Fruit fly (Drosophila melanogaster) whole organism, embryonic: ENCODE data around the gene Hsdl2.
A peak's percentile ranks its signal among the peaks of the same experiment; 100 is the strongest.

Experiments
- CG10543 ChIP-seq: fragments of 200-800 bp; sonication (Bioruptor generic); optimal IDR thresholded peaks from 3 replicates; lab custom pipeline; 2017; ENCODE audit warnings: missing biosample characterization, mild to moderate bottlenecking, missing genetic modification characterization, moderate library complexity
- CG12391 ChIP-seq: fragments of 200-800 bp; sonication (Bioruptor generic); optimal IDR thresholded peaks from 3 replicates; lab custom pipeline; 2018; ENCODE audit warnings: missing biosample characterization, mild to moderate bottlenecking, missing genetic modification characterization, moderate library complexity
- CG12769 ChIP-seq: fragments of 200-800 bp; sonication (Bioruptor generic); optimal IDR thresholded peaks from 2 replicates; lab custom pipeline; 2019; ENCODE audit warnings: missing biosample characterization, mild to moderate bottlenecking, missing genetic modification characterization, moderate library complexity
- CG18476 ChIP-seq: fragments of 200-800 bp; sonication (Bioruptor generic); optimal IDR thresholded peaks from 2 replicates; lab custom pipeline; 2016; ENCODE audit warnings: missing biosample characterization, mild to moderate bottlenecking, missing genetic modification characterization
- CG18764 ChIP-seq: fragments of 200-800 bp; sonication (Bioruptor generic); optimal IDR thresholded peaks from 3 replicates; lab custom pipeline; 2016; ENCODE audit warnings: missing biosample characterization, missing genetic modification characterization
- CG31365 ChIP-seq: fragments of 200-800 bp; sonication (Bioruptor generic); optimal IDR thresholded peaks from 2 replicates; lab custom pipeline; 2018; ENCODE audit warnings: missing biosample characterization, mild to moderate bottlenecking, missing genetic modification characterization
- CG33557 ChIP-seq: fragments of 200-800 bp; sonication (Bioruptor generic); optimal IDR thresholded peaks from 2 replicates; lab custom pipeline; 2019; ENCODE audit warnings: missing biosample characterization, mild to moderate bottlenecking, missing genetic modification characterization, moderate library complexity
- CG3407 ChIP-seq: fragments of 200-800 bp; sonication (Bioruptor generic); optimal IDR thresholded peaks from 2 replicates; lab custom pipeline; 2018; ENCODE audit warnings: missing biosample characterization, mild to moderate bottlenecking, missing genetic modification characterization
- CG4730 ChIP-seq: fragments of 200-800 bp; sonication (Bioruptor generic); IDR thresholded peaks from 2 replicates; pipeline ENCODE4 v1.3.6; 2022; ENCODE audit warnings: missing biosample characterization, missing genetic modification characterization
- CG6654 ChIP-seq: fragments of 200-800 bp; sonication (Bioruptor generic); optimal IDR thresholded peaks from 2 replicates; lab custom pipeline; 2017; ENCODE audit warnings: missing biosample characterization, mild to moderate bottlenecking, missing genetic modification characterization
- CG7963 ChIP-seq: fragments of 200-800 bp; sonication (Bioruptor generic); IDR thresholded peaks from 3 replicates; pipeline ENCODE4 v1.3.6; 2022; ENCODE audit warnings: missing biosample characterization, missing genetic modification characterization; ENCODE audit not compliant: partially characterized antibody
- CG7987 ChIP-seq: fragments of 200-800 bp; sonication (Bioruptor generic); optimal IDR thresholded peaks from 2 replicates; lab custom pipeline; 2018; ENCODE audit warnings: missing biosample characterization, mild to moderate bottlenecking, missing genetic modification characterization, moderate library complexity
- CG8290 ChIP-seq, 3 experiments: fragments of 200-800 bp; sonication (Bioruptor generic); optimal IDR thresholded peaks; 2 replicates each; lab custom pipeline; 2016 to 2019; ENCODE audit warnings: missing biosample characterization in 3 of 3, missing genetic modification characterization in 3 of 3, mild to moderate bottlenecking in 2 of 3, moderate library complexity in 1 of 3
- CG9932 ChIP-seq: fragments of 200-800 bp; sonication (Bioruptor generic); IDR thresholded peaks from 2 replicates; pipeline ENCODE4 v1.3.6; 2022; ENCODE audit warnings: missing biosample characterization, missing genetic modification characterization
- Deaf1 ChIP-seq: fragments of 200-800 bp; optimal IDR thresholded peaks from 3 replicates; lab custom pipeline; 2019; ENCODE audit warnings: missing biosample characterization, mild to moderate bottlenecking, missing genetic modification characterization, moderate library complexity
- Fer1 ChIP-seq: fragments of 200-800 bp; sonication (Bioruptor generic); optimal IDR thresholded peaks from 2 replicates; lab custom pipeline; 2017; ENCODE audit warnings: missing biosample characterization, mild to moderate bottlenecking, missing genetic modification characterization
- Hr78 ChIP-seq, 2 experiments: fragments of 200-800 bp in 1 of 2; fragments of >200 bp in 1 of 2; sonication (Bioruptor generic) in 1 of 2; optimal IDR thresholded peaks; 2 replicates each; lab custom pipeline; 2017 to 2019; ENCODE audit warnings: missing biosample characterization in 2 of 2, missing genetic modification characterization in 2 of 2, mild to moderate bottlenecking in 1 of 2, moderate library complexity in 1 of 2
- Kr ChIP-seq: fragments of 200-800 bp; sonication (Bioruptor generic); optimal IDR thresholded peaks from 2 replicates; lab custom pipeline; 2017; ENCODE audit warnings: missing biosample characterization, mild to moderate bottlenecking, missing genetic modification characterization
- Lpt ChIP-seq: fragments of >200 bp; optimal IDR thresholded peaks from 2 replicates; lab custom pipeline; 2018; ENCODE audit warnings: missing biosample characterization, missing genetic modification characterization
- Max ChIP-seq: fragments of 200-800 bp; sonication (Bioruptor generic); optimal IDR thresholded peaks from 2 replicates; lab custom pipeline; 2016; ENCODE audit warnings: missing biosample characterization, mild to moderate bottlenecking, missing genetic modification characterization
- Med ChIP-seq: fragments of 200-800 bp; sonication (Bioruptor generic); peaks from one replicate; lab custom pipeline; 2016; ENCODE audit warnings: missing biosample characterization, missing genetic modification characterization, mild to moderate bottlenecking, inconsistent platforms, moderate library complexity
- Meics ChIP-seq: fragments of 200-800 bp; sonication (Bioruptor generic); optimal IDR thresholded peaks from 2 replicates; lab custom pipeline; 2017; ENCODE audit warnings: missing biosample characterization, mild to moderate bottlenecking, missing genetic modification characterization
- Mes4 ChIP-seq: fragments of 200-800 bp; sonication (Bioruptor generic); optimal IDR thresholded peaks from 2 replicates; lab custom pipeline; 2016; ENCODE audit warnings: missing biosample characterization, missing genetic modification characterization
- NfI ChIP-seq: fragments of 200-800 bp; sonication (Bioruptor generic); optimal IDR thresholded peaks from 3 replicates; lab custom pipeline; 2018; ENCODE audit warnings: missing biosample characterization, mild to moderate bottlenecking, missing genetic modification characterization, moderate library complexity
- Oaz ChIP-seq: fragments of 200-800 bp; sonication (Bioruptor generic); IDR thresholded peaks from 2 replicates; pipeline ENCODE4 v1.3.6; 2022; ENCODE audit warnings: missing biosample characterization, missing genetic modification characterization
- Poxn ChIP-seq: fragments of 200-800 bp; sonication (Bioruptor generic); IDR thresholded peaks from 2 replicates; pipeline ENCODE4 v1.3.6; 2022; ENCODE audit warnings: missing biosample characterization, missing genetic modification characterization
- Side ChIP-seq: fragments of 200-800 bp; sonication (Bioruptor generic); optimal IDR thresholded peaks from 2 replicates; lab custom pipeline; 2016; ENCODE audit warnings: missing biosample characterization, missing genetic modification characterization
- Sin3A ChIP-seq: fragments of >200 bp; optimal IDR thresholded peaks from 2 replicates; lab custom pipeline; 2018
- Sry-β ChIP-seq: fragments of 200-800 bp; sonication (Bioruptor generic); optimal IDR thresholded peaks from 2 replicates; lab custom pipeline; 2018; ENCODE audit warnings: missing biosample characterization, mild to moderate bottlenecking, missing genetic modification characterization, moderate library complexity
- Trl ChIP-seq, 3 experiments: fragments of >200 bp in 2 of 3; fragments of 200-800 bp in 1 of 3; sonication (Bioruptor generic) in 1 of 3; optimal IDR thresholded peaks; 2 replicates in 1 of 3; 3 replicates in 2 of 3; lab custom pipeline; 2016 to 2017; ENCODE audit warnings: missing biosample characterization in 1 of 3, missing genetic modification characterization in 1 of 3
- abd-A ChIP-seq: fragments of 200-800 bp; sonication (Bioruptor generic); optimal IDR thresholded peaks from 3 replicates; lab custom pipeline; 2019; ENCODE audit warnings: missing biosample characterization, mild to moderate bottlenecking, missing genetic modification characterization, moderate library complexity
- ase ChIP-seq: fragments of 200-800 bp; sonication (Bioruptor generic); IDR thresholded peaks from 3 replicates; pipeline ENCODE4 v1.3.6; 2022; ENCODE audit warnings: missing biosample characterization, missing genetic modification characterization
- bcd ChIP-seq: fragments of 200-800 bp; sonication (Bioruptor generic); optimal IDR thresholded peaks from 2 replicates; lab custom pipeline; 2017; ENCODE audit warnings: missing biosample characterization, mild to moderate bottlenecking, missing genetic modification characterization
- cato ChIP-seq: fragments of 200-800 bp; sonication (Bioruptor generic); optimal IDR thresholded peaks from 2 replicates; lab custom pipeline; 2016; ENCODE audit warnings: missing biosample characterization, missing genetic modification characterization, borderline replicate concordance
- cg ChIP-seq: fragments of 200-800 bp; sonication (Bioruptor generic); optimal IDR thresholded peaks from 3 replicates; lab custom pipeline; 2019; ENCODE audit warnings: missing biosample characterization, mild to moderate bottlenecking, missing genetic modification characterization, moderate library complexity
- emc ChIP-seq: fragments of 200-800 bp; sonication (Bioruptor generic); optimal IDR thresholded peaks from 2 replicates; lab custom pipeline; 2016; ENCODE audit warnings: missing biosample characterization, missing genetic modification characterization
- ewg ChIP-seq: fragments of 200-800 bp; sonication (Bioruptor generic); optimal IDR thresholded peaks from 3 replicates; lab custom pipeline; 2017; ENCODE audit warnings: mild to moderate bottlenecking, missing biosample characterization, missing genetic modification reagents, missing genetic modification characterization
- exex ChIP-seq: fragments of 200-800 bp; sonication (Bioruptor generic); optimal IDR thresholded peaks from 4 replicates; lab custom pipeline; 2018; ENCODE audit warnings: missing biosample characterization, mild to moderate bottlenecking, missing genetic modification characterization, moderate library complexity
- fd96Cb ChIP-seq: fragments of 200-800 bp; sonication (Bioruptor generic); optimal IDR thresholded peaks from 2 replicates; lab custom pipeline; 2018; ENCODE audit warnings: missing biosample characterization, mild to moderate bottlenecking, missing genetic modification characterization, moderate library complexity
- gce ChIP-seq: fragments of 200-800 bp; sonication (Bioruptor generic); IDR thresholded peaks from 3 replicates; pipeline ENCODE4 v1.3.6; 2022; ENCODE audit warnings: missing biosample characterization, missing genetic modification characterization
- hkb ChIP-seq, 2 experiments: fragments of 200-800 bp in 1 of 2; fragments of >200 bp in 1 of 2; sonication (Bioruptor generic) in 1 of 2; IDR thresholded peaks in 1 of 2; optimal IDR thresholded peaks in 1 of 2; 2 replicates each; pipeline versions ENCODE4 v1.3.6 to Lab custom; 2017 to 2022; ENCODE audit warnings: missing biosample characterization in 1 of 2, missing genetic modification characterization in 1 of 2
- inv ChIP-seq: fragments of 200-800 bp; sonication (Bioruptor generic); IDR thresholded peaks from 2 replicates; pipeline ENCODE4 v1.3.6; 2022; ENCODE audit warnings: missing biosample characterization, missing genetic modification characterization; ENCODE audit not compliant: partially characterized antibody
- pros ChIP-seq: fragments of 200-800 bp; sonication (Bioruptor generic); optimal IDR thresholded peaks from 3 replicates; lab custom pipeline; 2019; ENCODE audit warnings: missing biosample characterization, mild to moderate bottlenecking, missing genetic modification characterization, moderate library complexity
- repo ChIP-seq: fragments of 200-800 bp; sonication (Bioruptor generic); optimal IDR thresholded peaks from 2 replicates; lab custom pipeline; 2016; ENCODE audit warnings: missing biosample characterization, missing genetic modification characterization
- scrt ChIP-seq: fragments of 200-800 bp; sonication (Bioruptor generic); optimal IDR thresholded peaks from 2 replicates; lab custom pipeline; 2018; ENCODE audit warnings: missing biosample characterization, mild to moderate bottlenecking, missing genetic modification characterization, moderate library complexity
- sd ChIP-seq: fragments of 200-800 bp; sonication (Bioruptor generic); optimal IDR thresholded peaks from 3 replicates; lab custom pipeline; 2018; ENCODE audit warnings: missing biosample characterization, mild to moderate bottlenecking, missing genetic modification characterization, moderate library complexity
- sens ChIP-seq: fragments of 200-800 bp; sonication (Bioruptor generic); peaks from one replicate; lab custom pipeline; 2016; ENCODE audit warnings: missing biosample characterization, missing genetic modification characterization
- sim ChIP-seq: fragments of 200-800 bp; sonication (Bioruptor generic); IDR thresholded peaks from 2 replicates; pipeline ENCODE4 v1.3.6; 2022; ENCODE audit warnings: missing biosample characterization, missing genetic modification characterization
- sisA ChIP-seq: fragments of 200-800 bp; sonication (Bioruptor generic); IDR thresholded peaks from 2 replicates; pipeline ENCODE4 v1.3.6; 2022; ENCODE audit warnings: missing biosample characterization, missing genetic modification characterization
- sob ChIP-seq: fragments of 200-800 bp; sonication (Bioruptor generic); IDR thresholded peaks from 2 replicates; pipeline ENCODE4 v1.3.6; 2022; ENCODE audit warnings: missing biosample characterization, missing genetic modification characterization
- stc ChIP-seq: fragments of 200-800 bp; sonication (Bioruptor generic); IDR thresholded peaks from 2 replicates; pipeline ENCODE4 v1.3.6; 2022; ENCODE audit warnings: missing biosample characterization, missing genetic modification characterization

Gene Hsdl2

DNA sequence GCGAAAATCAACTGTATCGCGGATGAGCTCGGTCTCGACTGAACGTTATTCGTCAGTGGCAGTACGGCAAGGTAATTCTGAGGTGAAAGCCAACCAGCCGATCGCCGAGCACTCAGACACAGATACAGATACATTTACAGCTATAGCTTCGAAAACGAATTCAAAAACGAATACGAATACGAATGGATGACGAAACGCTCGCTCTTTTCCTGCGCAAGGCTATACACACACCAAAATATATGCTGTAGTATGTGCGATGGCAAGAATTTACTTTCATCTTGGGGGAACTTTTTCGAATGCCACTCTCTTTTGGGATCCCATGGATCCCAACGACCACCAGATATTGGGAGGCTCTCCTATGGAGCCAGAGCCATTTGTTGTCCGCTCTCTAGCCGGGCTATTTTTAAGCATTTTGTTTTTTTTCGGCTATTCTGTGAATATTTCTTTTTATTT is 17.2 kb upstream of the Hsdl2 start, which contains the start of gene Mlc1:
TSS of gene Mlc1 (minus strand) at position 51 of the 453 bp plus-strand sequence.
- TF ChIP-seq CG10543 (GFP tag; lab: Kevin White, UChicago) (peak; percentile 29), CG12769 (tag; lab: Kevin White, UChicago) (peak; percentile 10), cato (no peak), stc (GFP tag; lab: Robert Waterston, UW) (no peak), repo (GFP tag; lab: Kevin White, UChicago) (no peak), gce (no peak), Med (GFP tag; lab: Kevin White, UChicago) (peak; percentile 63), Oaz (no peak), CG18476 (GFP tag; lab: Kevin White, UChicago) (no peak), Trl (optimal IDR thresholded peaks at IDR 0.05; lab: Kevin White, UChicago) (peak; percentile 22 to 53), Trl (GFP tag; optimal IDR thresholded peaks at IDR 0.05; lab: Kevin White, UChicago) (no peak), Hr78 (GFP tag; optimal IDR thresholded peaks at IDR 0.05; lab: Kevin White, UChicago) (no peak), ase (GFP tag; lab: Robert Waterston, UW) (no peak), fd96Cb (no peak), cg (GFP tag; lab: Kevin White, UChicago) (peak; percentile 50), CG18764 (no peak), Mes4 (GFP tag; lab: Kevin White, UChicago) (no peak), Deaf1 (tag; lab: Kevin White, UChicago) (peak; percentile 36), exex (no peak), Kr (GFP tag; lab: Kevin White, UChicago) (no peak), CG3407 (GFP tag; lab: Kevin White, UChicago) (no peak), CG31365 (no peak), CG33557 (no peak), inv (no peak), CG6654 (GFP tag; lab: Kevin White, UChicago) (no peak), Side (GFP tag; lab: Kevin White, UChicago) (no peak), Sry-β (GFP tag; lab: Kevin White, UChicago) (no peak), Max (GFP tag; lab: Kevin White, UChicago) (no peak), CG4730 (no peak), sens (peak; percentile 1), Sin3A (lab: Kevin White, UChicago) (no peak), Fer1 (GFP tag; lab: Kevin White, UChicago) (no peak), NfI (GFP tag; lab: Kevin White, UChicago) (no peak), sd (tag; lab: Kevin White, UChicago) (peak; percentile 89)

DNA sequence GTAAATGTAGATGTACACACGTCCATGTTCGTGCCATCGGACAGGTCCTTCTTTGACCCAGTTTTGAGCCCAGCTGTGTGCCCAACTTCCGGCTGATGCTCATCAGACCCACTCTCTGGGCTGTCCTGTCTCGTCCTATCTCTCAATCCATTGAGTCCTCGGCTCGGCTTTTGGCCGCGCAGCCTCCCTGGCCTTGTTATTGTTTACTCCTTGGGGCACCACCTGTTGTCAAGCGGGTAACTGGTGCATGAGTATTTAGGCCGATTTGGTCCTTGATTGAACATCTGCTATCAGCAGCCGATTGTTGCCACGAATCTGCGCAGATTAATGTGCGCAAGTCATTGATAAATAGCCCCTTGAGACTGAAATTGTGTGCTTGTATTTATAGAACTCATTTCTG is 15.9 kb upstream of the Hsdl2 start:
- peak; percentile 70 for TF ChIP-seq abd-A (tag; lab: Kevin White, UChicago)
- TF ChIP-seq sisA = no peak
- no peak for TF ChIP-seq CG7963 (GFP tag; lab: Robert Waterston, UW)
- no peak for TF ChIP-seq Poxn (GFP tag; lab: Robert Waterston, UW)
- no peak for TF ChIP-seq sim (GFP tag; lab: Robert Waterston, UW)
- TF ChIP-seq Lpt (GFP tag; lab: Kevin White, UChicago) = no peak
- peak; percentile 77 for TF ChIP-seq Deaf1 (tag; lab: Kevin White, UChicago)
- no peak for TF ChIP-seq CG9932 (GFP tag; lab: Robert Waterston, UW)
- TF ChIP-seq Meics (GFP tag; lab: Kevin White, UChicago) = no peak
- TF ChIP-seq pros (GFP tag; lab: Kevin White, UChicago) = no peak
- TF ChIP-seq scrt = peak; percentile 98
- TF ChIP-seq CG8290 (GFP tag; optimal IDR thresholded peaks at IDR 0.05; lab: Kevin White, UChicago) = no peak
- TF ChIP-seq CG8290 (tag; optimal IDR thresholded peaks at IDR 0.05; lab: Kevin White, UChicago) = no peak
- TF ChIP-seq sob = no peak
- no peak for TF ChIP-seq CG7987
- no peak for TF ChIP-seq emc (GFP tag; lab: Kevin White, UChicago)
- TF ChIP-seq CG12391 (tag; lab: Kevin White, UChicago) = no peak
- TF ChIP-seq bcd = no peak
- peak; percentile 65 for TF ChIP-seq ewg (GFP tag; lab: Kevin White, UChicago)
- no peak for TF ChIP-seq hkb (optimal IDR thresholded peaks at IDR 0.05; lab: Kevin White, UChicago)
- no peak for TF ChIP-seq hkb (GFP tag; IDR thresholded peaks at IDR 0.05; lab: Robert Waterston, UW)
